Fruit fly (Drosophila melanogaster) whole organism, embryonic: ENCODE data around the gene Sk1.
A peak's percentile ranks its signal among the peaks of the same experiment; 100 is the strongest.

ENCODE experiments used
- Ada2b ChIP-seq: fragments of 200-800 bp; sonication (Bioruptor generic); IDR thresholded peaks from 2 replicates; pipeline ENCODE4 v1.3.6; 2022; ENCODE audit warnings: missing biosample characterization, missing genetic modification characterization
- BEAF-32 ChIP-seq: fragments of 200-800 bp; sonication (Bioruptor generic); optimal IDR thresholded peaks from 3 replicates; lab custom pipeline; 2017; ENCODE audit warnings: missing biosample characterization, missing genetic modification characterization, mild to moderate bottlenecking, moderate library complexity, missing genetic modification reagents
- Bteb2 ChIP-seq: fragments of 200-800 bp; sonication (Bioruptor generic); optimal IDR thresholded peaks from 2 replicates; lab custom pipeline; 2016; ENCODE audit warnings: missing biosample characterization, missing genetic modification characterization
- CG10267 ChIP-seq: fragments of 200-800 bp; sonication (Bioruptor generic); optimal IDR thresholded peaks from 2 replicates; lab custom pipeline; 2018; ENCODE audit warnings: missing biosample characterization, mild to moderate bottlenecking, missing genetic modification characterization, moderate library complexity
- CG10543 ChIP-seq: fragments of 200-800 bp; sonication (Bioruptor generic); optimal IDR thresholded peaks from 3 replicates; lab custom pipeline; 2017; ENCODE audit warnings: missing biosample characterization, mild to moderate bottlenecking, missing genetic modification characterization, moderate library complexity
- CG11696 ChIP-seq: fragments of 200-800 bp; sonication (Bioruptor generic); IDR thresholded peaks from 2 replicates; pipeline ENCODE4 v1.3.6; 2022; ENCODE audit warnings: missing biosample characterization, missing genetic modification characterization
- CG12659 ChIP-seq: fragments of 200-800 bp; sonication (Bioruptor generic); optimal IDR thresholded peaks from 3 replicates; lab custom pipeline; 2017; ENCODE audit warnings: mild to moderate bottlenecking, missing biosample characterization, missing genetic modification reagents, missing genetic modification characterization
- CG14014 ChIP-seq: fragments of 200-800 bp; sonication (Bioruptor generic); IDR thresholded peaks from 2 replicates; pipeline ENCODE4 v1.3.6; 2022; ENCODE audit warnings: missing biosample characterization, missing genetic modification characterization
- CG14667 ChIP-seq: fragments of 200-800 bp; sonication (Bioruptor generic); IDR thresholded peaks from 2 replicates; pipeline ENCODE4 v1.3.6; 2022; ENCODE audit warnings: missing biosample characterization, missing genetic modification characterization
- CG15269 ChIP-seq: fragments of 200-800 bp; sonication (Bioruptor generic); optimal IDR thresholded peaks from 2 replicates; lab custom pipeline; 2018; ENCODE audit warnings: missing biosample characterization, mild to moderate bottlenecking, missing genetic modification characterization, moderate library complexity
- CG1529 ChIP-seq: fragments of 200-800 bp; sonication (Bioruptor generic); optimal IDR thresholded peaks from 3 replicates; lab custom pipeline; 2018; ENCODE audit warnings: missing biosample characterization, missing genetic modification characterization
- CG15479 ChIP-seq: fragments of 200-800 bp; sonication (Bioruptor generic); optimal IDR thresholded peaks from 3 replicates; lab custom pipeline; 2019; ENCODE audit warnings: missing biosample characterization, mild to moderate bottlenecking, missing genetic modification characterization, moderate library complexity
- CG1647 ChIP-seq: fragments of 200-800 bp; sonication (Bioruptor generic); optimal IDR thresholded peaks from 3 replicates; lab custom pipeline; 2016; ENCODE audit warnings: missing biosample characterization, missing genetic modification characterization
- CG1792 ChIP-seq: fragments of 200-800 bp; sonication (Bioruptor generic); optimal IDR thresholded peaks from 2 replicates; lab custom pipeline; 2016; ENCODE audit warnings: missing biosample characterization, missing genetic modification characterization
- CG2120 ChIP-seq: fragments of 200-800 bp; sonication (Bioruptor generic); optimal IDR thresholded peaks from 3 replicates; lab custom pipeline; 2016; ENCODE audit warnings: missing biosample characterization, missing genetic modification characterization
- CG30403 ChIP-seq: fragments of 200-800 bp; sonication (Bioruptor generic); optimal IDR thresholded peaks from 3 replicates; lab custom pipeline; 2016; ENCODE audit warnings: missing biosample characterization, missing genetic modification characterization
- CG4404 ChIP-seq: fragments of 200-800 bp; sonication (Bioruptor generic); IDR thresholded peaks from 2 replicates; pipeline ENCODE4 v1.3.6; 2022; ENCODE audit warnings: missing biosample characterization, missing genetic modification characterization
- CG4730 ChIP-seq: fragments of 200-800 bp; sonication (Bioruptor generic); IDR thresholded peaks from 2 replicates; pipeline ENCODE4 v1.3.6; 2022; ENCODE audit warnings: missing biosample characterization, missing genetic modification characterization
- CG7357 ChIP-seq: fragments of 200-800 bp; sonication (Bioruptor generic); IDR thresholded peaks from 3 replicates; pipeline ENCODE4 v1.3.6; 2022; ENCODE audit warnings: missing biosample characterization, missing genetic modification characterization
- CG7839 ChIP-seq: fragments of 200-800 bp; sonication (Bioruptor generic); optimal IDR thresholded peaks from 3 replicates; lab custom pipeline; 2018; ENCODE audit warnings: missing biosample characterization, mild to moderate bottlenecking, missing genetic modification characterization, moderate library complexity
- CG7963 ChIP-seq: fragments of 200-800 bp; sonication (Bioruptor generic); IDR thresholded peaks from 3 replicates; pipeline ENCODE4 v1.3.6; 2022; ENCODE audit warnings: missing biosample characterization, missing genetic modification characterization; ENCODE audit not compliant: partially characterized antibody
- CG9797 ChIP-seq: fragments of 200-800 bp; sonication (Bioruptor generic); optimal IDR thresholded peaks from 3 replicates; lab custom pipeline; 2018; ENCODE audit warnings: missing biosample characterization, mild to moderate bottlenecking, missing genetic modification characterization
- CHES-1-like ChIP-seq: fragments of 200-800 bp; sonication (Bioruptor generic); optimal IDR thresholded peaks from 2 replicates; lab custom pipeline; 2016; ENCODE audit warnings: missing biosample characterization, missing genetic modification characterization
- D19B ChIP-seq: fragments of 200-800 bp; sonication (Bioruptor generic); optimal IDR thresholded peaks from 2 replicates; lab custom pipeline; 2017; ENCODE audit warnings: missing biosample characterization, mild to moderate bottlenecking, missing genetic modification characterization
- Deaf1 ChIP-seq: fragments of 200-800 bp; optimal IDR thresholded peaks from 3 replicates; lab custom pipeline; 2019; ENCODE audit warnings: missing biosample characterization, mild to moderate bottlenecking, missing genetic modification characterization, moderate library complexity
- Fer1 ChIP-seq: fragments of 200-800 bp; sonication (Bioruptor generic); optimal IDR thresholded peaks from 2 replicates; lab custom pipeline; 2017; ENCODE audit warnings: missing biosample characterization, mild to moderate bottlenecking, missing genetic modification characterization
- HLH4C ChIP-seq: fragments of 200-800 bp; sonication (Bioruptor generic); IDR thresholded peaks from 3 replicates; pipeline ENCODE4 v1.3.6; 2022; ENCODE audit warnings: missing biosample characterization, missing genetic modification characterization; ENCODE audit not compliant: partially characterized antibody
- Med ChIP-seq: fragments of 200-800 bp; sonication (Bioruptor generic); peaks from one replicate; lab custom pipeline; 2016; ENCODE audit warnings: missing biosample characterization, missing genetic modification characterization, mild to moderate bottlenecking, inconsistent platforms, moderate library complexity
- Nf-YC ChIP-seq: fragments of 200-800 bp; optimal IDR thresholded peaks from 3 replicates; lab custom pipeline; 2019; ENCODE audit warnings: missing biosample characterization, mild to moderate bottlenecking, missing genetic modification characterization, moderate library complexity
- NfI ChIP-seq: fragments of 200-800 bp; sonication (Bioruptor generic); optimal IDR thresholded peaks from 3 replicates; lab custom pipeline; 2018; ENCODE audit warnings: missing biosample characterization, mild to moderate bottlenecking, missing genetic modification characterization, moderate library complexity
- Oaz ChIP-seq: fragments of 200-800 bp; sonication (Bioruptor generic); IDR thresholded peaks from 2 replicates; pipeline ENCODE4 v1.3.6; 2022; ENCODE audit warnings: missing biosample characterization, missing genetic modification characterization
- Pdp1 ChIP-seq, 2 experiments: fragments of 200-800 bp; sonication (Bioruptor generic); optimal IDR thresholded peaks; 3 replicates each; lab custom pipeline; 2016; ENCODE audit warnings: missing biosample characterization in 2 of 2, missing genetic modification characterization in 2 of 2, mild to moderate bottlenecking in 1 of 2, moderate library complexity in 1 of 2
- Rfx ChIP-seq: fragments of 200-800 bp; sonication (Bioruptor generic); IDR thresholded peaks from 2 replicates; pipeline ENCODE4 v1.3.6; 2022; ENCODE audit warnings: missing biosample characterization, missing genetic modification characterization
- Xrp1 ChIP-seq: fragments of 200-800 bp; sonication (Bioruptor generic); IDR thresholded peaks from 2 replicates; pipeline ENCODE4 v1.3.6; 2022; ENCODE audit warnings: missing biosample characterization, missing genetic modification characterization
- ara ChIP-seq: fragments of 200-800 bp; sonication (Bioruptor generic); IDR thresholded peaks from 2 replicates; pipeline ENCODE4 v1.3.6; 2022; ENCODE audit warnings: missing biosample characterization, missing genetic modification characterization
- chinmo ChIP-seq: fragments of 200-800 bp; sonication (Bioruptor generic); IDR thresholded peaks from 4 replicates; pipeline ENCODE4 v1.3.6; 2022; ENCODE audit warnings: missing biosample characterization, missing genetic modification characterization; ENCODE audit not compliant: partially characterized antibody
- dysf ChIP-seq: fragments of 200-800 bp; sonication (Bioruptor generic); IDR thresholded peaks from 3 replicates; pipeline ENCODE4 v1.3.6; 2022; ENCODE audit warnings: missing biosample characterization, missing genetic modification characterization
- fd102C ChIP-seq: fragments of 200-800 bp; sonication (Bioruptor generic); optimal IDR thresholded peaks from 2 replicates; lab custom pipeline; 2018; ENCODE audit warnings: missing biosample characterization, mild to moderate bottlenecking, missing genetic modification characterization, moderate library complexity
- gcm ChIP-seq: fragments of 200-800 bp; sonication (Bioruptor generic); optimal IDR thresholded peaks from 2 replicates; lab custom pipeline; 2019; ENCODE audit warnings: missing biosample characterization, mild to moderate bottlenecking, missing genetic modification characterization, moderate library complexity
- grau ChIP-seq: fragments of 200-800 bp; optimal IDR thresholded peaks from 3 replicates; lab custom pipeline; 2019; ENCODE audit warnings: missing biosample characterization, mild to moderate bottlenecking, missing genetic modification characterization, moderate library complexity
- grn ChIP-seq: fragments of 200-800 bp; sonication (Bioruptor generic); optimal IDR thresholded peaks from 3 replicates; lab custom pipeline; 2017; ENCODE audit warnings: missing biosample characterization, missing genetic modification characterization
- hbn ChIP-seq: fragments of 200-800 bp; sonication (Bioruptor generic); IDR thresholded peaks from 2 replicates; pipeline ENCODE4 v1.3.6; 2022; ENCODE audit warnings: missing biosample characterization, missing genetic modification characterization; ENCODE audit not compliant: partially characterized antibody
- lilli ChIP-seq: fragments of 200-800 bp; sonication (Bioruptor generic); optimal IDR thresholded peaks from 3 replicates; lab custom pipeline; 2016; ENCODE audit warnings: missing biosample characterization, missing genetic modification characterization
- oc ChIP-seq: fragments of 200-800 bp; sonication (Bioruptor generic); optimal IDR thresholded peaks from 2 replicates; lab custom pipeline; 2018; ENCODE audit warnings: missing biosample characterization, mild to moderate bottlenecking, missing genetic modification characterization, moderate library complexity
- pita ChIP-seq: fragments of 200-800 bp; sonication (Bioruptor generic); optimal IDR thresholded peaks from 2 replicates; lab custom pipeline; 2017; ENCODE audit warnings: missing biosample characterization, mild to moderate bottlenecking, missing genetic modification characterization
- psq ChIP-seq: fragments of 200-800 bp; sonication (Bioruptor generic); optimal IDR thresholded peaks from 2 replicates; lab custom pipeline; 2017; ENCODE audit warnings: missing biosample characterization, missing genetic modification characterization
- sd ChIP-seq: fragments of 200-800 bp; sonication (Bioruptor generic); optimal IDR thresholded peaks from 3 replicates; lab custom pipeline; 2018; ENCODE audit warnings: missing biosample characterization, mild to moderate bottlenecking, missing genetic modification characterization, moderate library complexity
- sug ChIP-seq: fragments of 200-800 bp; optimal IDR thresholded peaks from 2 replicates; lab custom pipeline; 2019; ENCODE audit warnings: missing biosample characterization, mild to moderate bottlenecking, missing genetic modification characterization, moderate library complexity
- vvl ChIP-seq: fragments of 200-800 bp; sonication (Bioruptor generic); IDR thresholded peaks from 2 replicates; pipeline ENCODE4 v1.3.6; 2022; ENCODE audit warnings: missing biosample characterization, missing genetic modification characterization
- yki ChIP-seq: fragments of >200 bp; optimal IDR thresholded peaks from 3 replicates; lab custom pipeline; 2018

Sk1 gene

dm6 chrX:11393003-11393620 is 49.2 kb upstream of the Sk1 start:
- TF ChIP-seq CG30403 (GFP tag; lab: Kevin White, UChicago) (no peak), psq (GFP tag; lab: Kevin White, UChicago) (no peak), Ada2b (GFP tag; lab: Robert Waterston, UW) (peak; percentile 44; the same call in 1 of the 2 replicates), chinmo (GFP tag; lab: Robert Waterston, UW) (0 out of 4 replicates have a peak, but pooled peaks have one; percentile 43), CG4730 (no peak), Med (GFP tag; lab: Kevin White, UChicago) (peak; percentile 69), Oaz (GFP tag; lab: Robert Waterston, UW) (no peak), fd102C (GFP tag; lab: Kevin White, UChicago) (no peak), grau (peak; percentile 88), CG7839 (tag; lab: Kevin White, UChicago) (no peak), HLH4C (no peak), pita (GFP tag; lab: Kevin White, UChicago) (no peak), CG9797 (GFP tag; lab: Kevin White, UChicago) (no peak), BEAF-32 (no peak), CG11696 (GFP tag; lab: Robert Waterston, UW) (no peak; the same call in 1 of the 2 replicates), gcm (no peak), Bteb2 (GFP tag; lab: Kevin White, UChicago) (no peak), CG15479 (no peak), D19B (GFP tag; lab: Kevin White, UChicago) (no peak), hbn (GFP tag; lab: Robert Waterston, UW) (no peak), sd (peak; percentile 96), ara (GFP tag; lab: Robert Waterston, UW) (no peak), CG1529 (GFP tag; lab: Kevin White, UChicago) (no peak), vvl (0 out of 2 replicates have a peak, but pooled peaks have one; percentile 43), lilli (GFP tag; lab: Kevin White, UChicago) (peak; percentile 23), Rfx (0 out of 2 replicates have a peak, but pooled peaks have one; percentile 55), CG4404 (GFP tag; lab: Robert Waterston, UW) (no peak), CG14014 (GFP tag; lab: Robert Waterston, UW) (0 out of 2 replicates have a peak, but pooled peaks have one; percentile 5), grn (GFP tag; lab: Kevin White, UChicago) (no peak), Xrp1 (GFP tag; lab: Robert Waterston, UW) (peak; percentile 25; the same call in 1 of the 2 replicates), CG10543 (GFP tag; lab: Kevin White, UChicago) (peak; percentile 32), NfI (GFP tag; lab: Kevin White, UChicago) (no peak), CG1647 (GFP tag; lab: Kevin White, UChicago) (no peak), Pdp1 (GFP tag; optimal IDR thresholded peaks at IDR 0.05; lab: Kevin White, UChicago) (peak in 1 of 2 experiments; percentile 61), oc (tag; lab: Kevin White, UChicago) (no peak), CG14667 (no peak), CG15269 (tag; lab: Kevin White, UChicago) (peak; percentile 41), CHES-1-like (GFP tag; lab: Kevin White, UChicago) (no peak), Deaf1 (tag; lab: Kevin White, UChicago) (no peak), sug (tag; lab: Kevin White, UChicago) (peak; percentile 24), CG12659 (GFP tag; lab: Kevin White, UChicago) (peak; percentile 22), Nf-YC (peak; percentile 2), CG7963 (GFP tag; lab: Robert Waterston, UW) (no peak), CG1792 (no peak), yki (lab: Kevin White, UChicago) (no peak), CG2120 (peak; percentile 15), CG7357 (GFP tag; lab: Robert Waterston, UW) (no peak), CG10267 (no peak), Fer1 (GFP tag; lab: Kevin White, UChicago) (peak; percentile 4), dysf (0 out of 3 replicates have a peak, but pooled peaks have one; percentile 31)
